Fruit fly (Drosophila melanogaster) Kc167 (cell line): ENCODE data around the gene CG10681.

ENCODE experiments used
- Myc ChIP-seq: fragments of >200 bp; optimal IDR thresholded peaks from 2 replicates; lab custom pipeline; 2017; ENCODE audit warnings: missing external identifiers
- Sin3A ChIP-seq: fragments of >200 bp; optimal IDR thresholded peaks from 2 replicates; lab custom pipeline; 2018; ENCODE audit warnings: missing external identifiers
- h ChIP-seq: fragments of >200 bp; optimal IDR thresholded peaks from 3 replicates; lab custom pipeline; 2018; ENCODE audit warnings: missing external identifiers
- insv ChIP-seq: fragments of >200 bp; optimal IDR thresholded peaks from 3 replicates; lab custom pipeline; 2018; ENCODE audit warnings: missing external identifiers
- psq ChIP-seq: fragments of >200 bp; optimal IDR thresholded peaks from 2 replicates; lab custom pipeline; 2017; ENCODE audit warnings: missing external identifiers
- ttk ChIP-seq: sonication (Bioruptor generic); optimal IDR thresholded peaks from 2 replicates; lab custom pipeline; 2017; ENCODE audit warnings: missing external identifiers

DNA sequence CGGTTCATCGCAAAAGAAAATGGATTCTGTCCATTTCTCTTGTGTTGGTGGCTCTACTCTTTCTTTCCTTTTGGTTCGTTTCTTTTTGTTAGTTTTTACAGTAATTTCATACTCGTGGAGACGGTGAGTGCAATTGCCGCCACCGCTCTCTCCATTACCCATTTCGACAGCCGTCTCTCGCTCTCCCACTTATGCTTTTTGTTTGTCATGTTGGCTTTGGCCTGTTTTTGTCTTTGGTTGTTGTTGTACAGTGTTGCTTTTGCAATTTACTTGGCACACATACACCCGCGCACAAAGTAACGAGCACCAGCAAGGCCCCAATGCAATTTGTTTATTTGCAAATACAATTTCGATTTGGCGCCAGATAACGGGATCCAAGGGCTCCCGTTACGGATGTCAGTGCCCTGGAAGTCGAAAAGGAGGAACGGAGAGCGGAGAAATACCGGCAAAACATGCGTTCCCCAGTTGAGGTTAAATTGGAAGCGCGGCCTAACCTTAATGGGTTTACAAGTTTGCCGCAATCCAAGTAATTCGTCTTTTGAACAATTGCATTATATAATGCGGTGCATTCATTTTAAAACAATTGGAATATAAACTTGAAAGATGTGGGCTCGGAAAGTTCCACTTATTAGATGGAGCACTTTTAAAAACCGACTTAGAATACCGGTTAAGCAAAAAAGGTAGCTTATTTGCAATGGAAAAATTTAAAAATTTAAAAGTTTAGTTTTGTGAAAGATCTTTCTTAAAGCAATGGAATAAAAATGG lies 14.6 kb downstream of the CG10681 start:
- TF ChIP-seq h (lab: Kevin White, UChicago), result no peak
- TF ChIP-seq Myc, result no peak
- TF ChIP-seq ttk, result no peak
- no peak for TF ChIP-seq Sin3A (lab: Kevin White, UChicago)
- TF ChIP-seq psq (lab: Kevin White, UChicago), result no peak
- no peak for TF ChIP-seq insv (lab: Kevin White, UChicago)
